Worm (Caenorhabditis elegans) whole organism, L3 larva: Measurements from ENCODE around the gene arp-1.

ENCODE experiments used
- ama-1 ChIP-seq: fragments of 150-350 bp; optimal IDR thresholded peaks from 2 replicates; lab custom pipeline; 2018
- fkh-2 ChIP-seq: fragments of 150-350 bp; optimal IDR thresholded peaks from 2 replicates; lab custom pipeline; 2014; ENCODE audit warnings: missing biosample characterization, missing genetic modification reagents, missing genetic modification characterization
- nhr-12 ChIP-seq: fragments of 150-350 bp; optimal IDR thresholded peaks from 2 replicates; lab custom pipeline; 2014; ENCODE audit warnings: missing biosample characterization, missing genetic modification characterization
- unc-39 ChIP-seq: sonication (generic microtip); optimal IDR thresholded peaks from 4 replicates; lab custom pipeline; 2017; ENCODE audit warnings: missing biosample characterization, missing genetic modification characterization

ce11 chrII:15107184-15107583 is 12.9 kb upstream of the arp-1 start:
- no peak for TF ChIP-seq nhr-12
- TF ChIP-seq ama-1 (lab: Kevin White, UChicago) = no peak
- TF ChIP-seq unc-39 (tag; lab: Kevin White, UChicago) = no peak
- no peak for TF ChIP-seq fkh-2
